Fruit fly (Drosophila melanogaster) whole organism, pupa: ENCODE measurements around the gene Spx.
A peak's percentile ranks its signal among the peaks of the same experiment; 100 is the strongest.

ENCODE experiments used
- CG13204 ChIP-seq: fragments of 200-800 bp; sonication (Bioruptor generic); optimal IDR thresholded peaks from 2 replicates; lab custom pipeline; 2018; ENCODE audit warnings: missing biosample characterization, mild to moderate bottlenecking, missing genetic modification characterization, moderate library complexity
- CG14655 ChIP-seq: fragments of 200-800 bp; sonication (Bioruptor generic); optimal IDR thresholded peaks from 3 replicates; lab custom pipeline; 2017; ENCODE audit warnings: mild to moderate bottlenecking, missing biosample characterization, missing genetic modification reagents, missing genetic modification characterization
- CG17806 ChIP-seq: fragments of 200-800 bp; sonication (Bioruptor generic); optimal IDR thresholded peaks from 2 replicates; lab custom pipeline; 2018; ENCODE audit warnings: missing biosample characterization, mild to moderate bottlenecking, missing genetic modification characterization, moderate library complexity
- CG32121 ChIP-seq: fragments of 200-800 bp; sonication (Bioruptor generic); IDR thresholded peaks from 2 replicates; pipeline ENCODE4 v1.3.6; 2022; ENCODE audit warnings: missing biosample characterization, missing genetic modification characterization
- CG34367 ChIP-seq: fragments of 200-800 bp; sonication (Bioruptor generic); optimal IDR thresholded peaks from 2 replicates; lab custom pipeline; 2018; ENCODE audit warnings: missing biosample characterization, mild to moderate bottlenecking, missing genetic modification characterization
- EcR ChIP-seq: fragments of 200-800 bp; sonication (Bioruptor generic); optimal IDR thresholded peaks from 3 replicates; lab custom pipeline; 2019; ENCODE audit warnings: missing biosample characterization, missing genetic modification characterization, mild to moderate bottlenecking, moderate library complexity, missing genetic modification reagents
- Pif1B ChIP-seq: fragments of 200-800 bp; sonication (Bioruptor generic); optimal IDR thresholded peaks from 3 replicates; lab custom pipeline; 2016; ENCODE audit warnings: missing biosample characterization, missing genetic modification characterization
- Snoo ChIP-seq: fragments of 200-800 bp; sonication (Bioruptor generic); optimal IDR thresholded peaks from 3 replicates; lab custom pipeline; 2017; ENCODE audit warnings: missing biosample characterization, mild to moderate bottlenecking, missing genetic modification characterization, inconsistent platforms

dm6 chrX:6255414-6255915, at the start of gene Spx, which contains the start of gene Rbcn-3A:
- TF ChIP-seq CG17806 (tag; lab: Kevin White, UChicago) = no peak
- no peak for TF ChIP-seq CG13204 (GFP tag; lab: Kevin White, UChicago)
- no peak for TF ChIP-seq CG34367 (tag; lab: Kevin White, UChicago)
- TF ChIP-seq CG32121 (GFP tag; lab: Robert Waterston, UW) = no peak
- no peak for TF ChIP-seq EcR (GFP tag; lab: Kevin White, UChicago)
- no peak for TF ChIP-seq CG14655 (GFP tag; lab: Kevin White, UChicago)
- TF ChIP-seq Pif1B = peak; percentile 6
- TF ChIP-seq Snoo (tag; lab: Kevin White, UChicago) = no peak
